Fruit fly (Drosophila melanogaster) whole organism, embryonic: ENCODE results near the gene CG10280.

Experiments used
- CG1024 ChIP-seq: fragments of 200-800 bp; sonication (Bioruptor generic); IDR thresholded peaks from 2 replicates; pipeline ENCODE4 v1.3.6; 2022; ENCODE audit warnings: missing biosample characterization, missing genetic modification characterization
- Ets97D ChIP-seq: fragments of 200-800 bp; sonication (Bioruptor generic); optimal IDR thresholded peaks from 3 replicates; lab custom pipeline; 2016; ENCODE audit warnings: missing biosample characterization, missing genetic modification characterization
- Hr39 ChIP-seq: fragments of >200 bp; optimal IDR thresholded peaks from 2 replicates; lab custom pipeline; 2017
- ap ChIP-seq: fragments of 200-800 bp; sonication (Bioruptor generic); IDR thresholded peaks from 2 replicates; pipeline ENCODE4 v1.3.6; 2022; ENCODE audit warnings: missing biosample characterization, missing genetic modification characterization
- bsh ChIP-seq, 2 experiments: fragments of 200-800 bp; sonication (Bioruptor generic); optimal IDR thresholded peaks; 2 replicates each; lab custom pipeline; 2017 to 2018; ENCODE audit warnings: mild to moderate bottlenecking in 2 of 2, missing biosample characterization in 2 of 2, missing genetic modification characterization in 2 of 2, moderate library complexity in 1 of 2
- cas ChIP-seq: fragments of 200-800 bp; sonication (Bioruptor generic); IDR thresholded peaks from 2 replicates; pipeline ENCODE4 v1.3.6; 2022; ENCODE audit warnings: missing biosample characterization, missing genetic modification characterization
- dpn ChIP-seq, 2 experiments: fragments of 200-800 bp; sonication (Bioruptor generic); optimal IDR thresholded peaks; 3 replicates each; lab custom pipeline; 2016; ENCODE audit warnings: missing biosample characterization in 2 of 2, missing genetic modification characterization in 2 of 2
- en ChIP-seq: fragments of 200-800 bp; sonication (Bioruptor generic); optimal IDR thresholded peaks from 2 replicates; lab custom pipeline; 2016; ENCODE audit warnings: missing biosample characterization, missing genetic modification characterization
- h ChIP-seq: fragments of >200 bp; optimal IDR thresholded peaks from 2 replicates; lab custom pipeline; 2017
- zen2 ChIP-seq: fragments of 200-800 bp; sonication (Bioruptor generic); IDR thresholded peaks from 3 replicates; pipeline ENCODE4 v1.3.6; 2022; ENCODE audit warnings: missing biosample characterization, missing genetic modification characterization; ENCODE audit not compliant: partially characterized antibody

DNA sequence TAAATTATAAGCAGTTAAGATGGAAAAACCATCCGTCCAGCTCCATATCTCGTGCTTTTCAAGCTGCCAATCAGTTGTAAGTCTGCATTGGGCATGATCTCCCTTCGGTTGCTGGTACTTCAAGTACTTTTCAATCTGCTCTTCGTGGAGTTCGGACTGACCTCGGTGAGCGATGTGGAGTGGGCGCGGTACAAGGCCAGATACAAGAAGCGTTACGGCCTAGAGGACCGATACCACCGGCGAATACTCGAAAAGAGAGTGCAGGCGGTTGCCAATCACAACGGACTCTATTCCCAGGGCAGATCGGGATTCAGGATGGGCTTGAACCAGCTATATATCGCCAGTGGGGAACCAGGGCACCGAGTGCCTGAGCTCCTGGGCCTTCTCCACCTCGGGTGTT, 15.9 kb upstream of the CG10280 start:
- TF ChIP-seq cas (GFP tag; lab: Robert Waterston, UW), result no peak
- no peak for TF ChIP-seq h
- TF ChIP-seq zen2 (GFP tag; lab: Robert Waterston, UW), result no peak
- no peak for TF ChIP-seq ap (GFP tag; lab: Robert Waterston, UW)
- TF ChIP-seq Ets97D (GFP tag; lab: Kevin White, UChicago), result no peak
- TF ChIP-seq CG1024 (GFP tag; lab: Robert Waterston, UW), result no peak
- no peak for TF ChIP-seq Hr39
- no peak for TF ChIP-seq en (GFP tag; lab: Kevin White, UChicago)
- TF ChIP-seq bsh (GFP tag; optimal IDR thresholded peaks at IDR 0.05; lab: Kevin White, UChicago), result no peak
- TF ChIP-seq dpn (GFP tag; optimal IDR thresholded peaks at IDR 0.05; lab: Kevin White, UChicago), result no peak
